Worm (Caenorhabditis elegans) whole organism, L1 larva: ENCODE measurements around the gene num-1.

Experiments
- aha-1 ChIP-seq: fragments of 150-350 bp; optimal IDR thresholded peaks from 2 replicates; lab custom pipeline; 2014; ENCODE audit warnings: missing biosample characterization, missing genetic modification characterization
- aly-2 ChIP-seq: fragments of 150-350 bp; optimal IDR thresholded peaks from 2 replicates; lab custom pipeline; 2014; ENCODE audit warnings: missing biosample characterization, missing genetic modification characterization
- blmp-1 ChIP-seq: fragments of 150-350 bp; optimal IDR thresholded peaks from 2 replicates; lab custom pipeline; 2014; ENCODE audit warnings: missing biosample characterization, missing genetic modification characterization
- ceh-82 ChIP-seq, 3 experiments: fragments of 150-350 bp in 1 of 3; sonication (generic microtip) in 2 of 3; optimal IDR thresholded peaks; 2 replicates each; lab custom pipeline; 2014 to 2017; ENCODE audit warnings: missing biosample characterization in 3 of 3, missing genetic modification characterization in 3 of 3
- ceh-90 ChIP-seq: sonication (generic microtip); optimal IDR thresholded peaks from 2 replicates; lab custom pipeline; 2016; ENCODE audit warnings: missing genetic modification characterization, missing compliant biosample characterization
- ces-1 ChIP-seq: fragments of 150-350 bp; optimal IDR thresholded peaks from 2 replicates; lab custom pipeline; 2014; ENCODE audit warnings: missing biosample characterization, missing genetic modification reagents, missing genetic modification characterization
- dpl-1 ChIP-seq, 3 experiments: fragments of 150-350 bp in 2 of 3; sonication (generic microtip) in 1 of 3; optimal IDR thresholded peaks; 2 replicates each; lab custom pipeline; 2014 to 2017; ENCODE audit warnings: missing biosample characterization in 3 of 3, missing genetic modification characterization in 3 of 3, missing genetic modification reagents in 3 of 3
- dsc-1 ChIP-seq: sonication (generic microtip); optimal IDR thresholded peaks from 2 replicates; lab custom pipeline; 2016; ENCODE audit warnings: mild to moderate bottlenecking, missing genetic modification characterization, missing compliant biosample characterization
- efl-1 ChIP-seq, 4 experiments: fragments of 150-350 bp; optimal IDR thresholded peaks in 3 of 4; peaks in 1 of 4; 1 replicate in 1 of 4; 2 replicates in 3 of 4; lab custom pipeline; 2014; ENCODE audit warnings: missing biosample characterization in 2 of 4, missing genetic modification characterization in 2 of 4, missing genetic modification reagents in 2 of 4
- egl-13 ChIP-seq: sonication (generic microtip); optimal IDR thresholded peaks from 2 replicates; lab custom pipeline; 2016; ENCODE audit warnings: missing genotype, missing genetic modification reagents, missing genetic modification characterization, missing compliant biosample characterization
- elt-2 ChIP-seq: sonication (generic microtip); optimal IDR thresholded peaks from 2 replicates; lab custom pipeline; 2016; ENCODE audit warnings: missing genetic modification characterization, mild to moderate bottlenecking, inconsistent platforms, missing compliant biosample characterization, missing genetic modification reagents
- elt-3 ChIP-seq, 6 experiments: fragments of 150-350 bp in 1 of 6; sonication (generic microtip); optimal IDR thresholded peaks; 2 replicates each; lab custom pipeline; 2017 to 2018; ENCODE audit warnings: missing biosample characterization in 6 of 6, missing genetic modification characterization in 6 of 6, inconsistent platforms in 1 of 6
- fkh-10 ChIP-seq: sonication (generic microtip); optimal IDR thresholded peaks from 2 replicates; lab custom pipeline; 2017; ENCODE audit warnings: missing biosample characterization, missing genetic modification reagents, missing genetic modification characterization
- fkh-4 ChIP-seq: sonication (generic microtip); optimal IDR thresholded peaks from 2 replicates; lab custom pipeline; 2016; ENCODE audit warnings: missing compliant biosample characterization, missing genetic modification characterization, borderline replicate concordance
- fkh-8 ChIP-seq: sonication (generic microtip); optimal IDR thresholded peaks from 2 replicates; lab custom pipeline; 2016; ENCODE audit warnings: mild to moderate bottlenecking, missing genetic modification characterization, missing compliant biosample characterization
- hlh-4 ChIP-seq: sonication (generic microtip); optimal IDR thresholded peaks from 2 replicates; lab custom pipeline; 2016; ENCODE audit warnings: mild to moderate bottlenecking, missing genetic modification characterization, missing compliant biosample characterization
- jun-1 ChIP-seq: fragments of 150-350 bp; optimal IDR thresholded peaks from 2 replicates; lab custom pipeline; 2014; ENCODE audit warnings: missing biosample characterization, missing genetic modification reagents, missing genetic modification characterization
- lin-13 ChIP-seq: fragments of 150-350 bp; optimal IDR thresholded peaks from 2 replicates; lab custom pipeline; 2014; ENCODE audit warnings: missing biosample characterization, missing genetic modification reagents, missing genetic modification characterization
- lin-14 ChIP-seq: fragments of 200-800 bp; sonication (Bioruptor generic); optimal IDR thresholded peaks from 2 replicates; lab custom pipeline; 2018; ENCODE audit warnings: mild to moderate bottlenecking, missing genetic modification characterization, moderate library complexity, missing compliant biosample characterization
- lin-15B ChIP-seq: fragments of 150-350 bp; sonication (generic microtip); optimal IDR thresholded peaks from 3 replicates; lab custom pipeline; 2014; ENCODE audit warnings: missing biosample characterization, missing genetic modification characterization
- lin-35 ChIP-seq, 2 experiments: fragments of 150-350 bp; optimal IDR thresholded peaks; 2 replicates each; lab custom pipeline; 2014; ENCODE audit warnings: missing biosample characterization in 2 of 2, missing genetic modification characterization in 2 of 2, missing genetic modification reagents in 2 of 2
- lir-3 ChIP-seq: sonication (generic microtip); optimal IDR thresholded peaks from 2 replicates; lab custom pipeline; 2016; ENCODE audit warnings: mild to moderate bottlenecking, missing genetic modification characterization, moderate library complexity, missing compliant biosample characterization; ENCODE audit not compliant: poor library complexity
- lsy-2 ChIP-seq, 2 experiments: fragments of 150-350 bp; optimal IDR thresholded peaks; 2 replicates each; lab custom pipeline; 2014; ENCODE audit warnings: missing biosample characterization in 2 of 2, missing genetic modification characterization in 2 of 2
- mdl-1 ChIP-seq, 2 experiments: fragments of 150-350 bp; optimal IDR thresholded peaks; 2 replicates each; lab custom pipeline; 2014 to 2017; ENCODE audit warnings: missing biosample characterization in 2 of 2, missing genetic modification characterization in 2 of 2, inconsistent platforms in 1 of 2
- mef-2 ChIP-seq: fragments of 150-350 bp; optimal IDR thresholded peaks from 2 replicates; lab custom pipeline; 2014; ENCODE audit warnings: missing biosample characterization, missing genetic modification characterization
- nhr-11 ChIP-seq: fragments of 150-350 bp; optimal IDR thresholded peaks from 2 replicates; lab custom pipeline; 2014; ENCODE audit warnings: missing biosample characterization, missing genetic modification characterization
- nhr-12 ChIP-seq: sonication (generic microtip); optimal IDR thresholded peaks from 2 replicates; lab custom pipeline; 2017; ENCODE audit warnings: missing biosample characterization, missing genetic modification characterization
- nhr-20 ChIP-seq: sonication (generic microtip); optimal IDR thresholded peaks from 2 replicates; lab custom pipeline; 2016; ENCODE audit warnings: mild to moderate bottlenecking, missing genetic modification characterization, missing compliant biosample characterization
- nhr-47 ChIP-seq: sonication (generic microtip); optimal IDR thresholded peaks from 2 replicates; lab custom pipeline; 2016; ENCODE audit warnings: mild to moderate bottlenecking, missing genetic modification characterization, moderate library complexity, missing compliant biosample characterization
- nhr-71 ChIP-seq: sonication (generic microtip); optimal IDR thresholded peaks from 2 replicates; lab custom pipeline; 2016; ENCODE audit warnings: mild to moderate bottlenecking, missing genetic modification characterization, moderate library complexity, missing compliant biosample characterization
- nhr-76 ChIP-seq: sonication (generic microtip); optimal IDR thresholded peaks from 2 replicates; lab custom pipeline; 2017; ENCODE audit warnings: missing biosample characterization, missing genetic modification characterization
- nhr-77 ChIP-seq: fragments of 150-350 bp; optimal IDR thresholded peaks from 2 replicates; lab custom pipeline; 2014; ENCODE audit warnings: missing biosample characterization, missing genetic modification characterization
- nhr-84 ChIP-seq: sonication (generic microtip); optimal IDR thresholded peaks from 2 replicates; lab custom pipeline; 2017; ENCODE audit warnings: missing biosample characterization, missing genetic modification characterization
- nhr-85 ChIP-seq: sonication (generic microtip); peaks from one replicate; lab custom pipeline; 2016; ENCODE audit warnings: missing genetic modification characterization, inconsistent platforms, missing compliant biosample characterization
- nhr-90 ChIP-seq: sonication (generic microtip); optimal IDR thresholded peaks from 2 replicates; lab custom pipeline; 2016; ENCODE audit warnings: mild to moderate bottlenecking, missing genetic modification characterization, missing compliant biosample characterization; ENCODE audit not compliant: poor library complexity
- pax-3 ChIP-seq: fragments of 200-800 bp; sonication (Bioruptor generic); optimal IDR thresholded peaks from 2 replicates; lab custom pipeline; 2018; ENCODE audit warnings: mild to moderate bottlenecking, missing genetic modification characterization, moderate library complexity, missing compliant biosample characterization
- pqm-1 ChIP-seq: sonication (generic microtip); optimal IDR thresholded peaks from 3 replicates; lab custom pipeline; 2017; ENCODE audit warnings: missing biosample characterization, missing genetic modification characterization
- rnt-1 ChIP-seq: sonication (generic microtip); optimal IDR thresholded peaks from 2 replicates; lab custom pipeline; 2016; ENCODE audit warnings: mild to moderate bottlenecking, missing genetic modification characterization, moderate library complexity, missing compliant biosample characterization
- skn-1 ChIP-seq: fragments of 150-350 bp; optimal IDR thresholded peaks from 2 replicates; lab custom pipeline; 2014; ENCODE audit warnings: missing biosample characterization, missing genetic modification characterization
- snpc-4 ChIP-seq: fragments of 150-350 bp; optimal IDR thresholded peaks from 2 replicates; lab custom pipeline; 2014; ENCODE audit warnings: missing biosample characterization, missing genetic modification characterization
- sox-4 ChIP-seq: sonication (generic microtip); optimal IDR thresholded peaks from 2 replicates; lab custom pipeline; 2016; ENCODE audit warnings: missing genetic modification characterization, missing compliant biosample characterization
- sup-37 ChIP-seq: fragments of 200-800 bp; sonication (Bioruptor generic); optimal IDR thresholded peaks from 2 replicates; lab custom pipeline; 2018; ENCODE audit warnings: mild to moderate bottlenecking, missing genetic modification characterization, missing compliant biosample characterization
- swsn-7 ChIP-seq: sonication (generic microtip); optimal IDR thresholded peaks from 2 replicates; lab custom pipeline; 2016; ENCODE audit warnings: missing genetic modification characterization, missing compliant biosample characterization
- tbx-2 ChIP-seq: sonication (generic microtip); optimal IDR thresholded peaks from 2 replicates; lab custom pipeline; 2016; ENCODE audit warnings: missing genetic modification characterization, missing compliant biosample characterization
- unc-30 ChIP-seq: sonication (generic microtip); optimal IDR thresholded peaks from 2 replicates; lab custom pipeline; 2017; ENCODE audit warnings: missing biosample characterization, missing genetic modification characterization
- unc-62 ChIP-seq: fragments of 150-350 bp; optimal IDR thresholded peaks from 2 replicates; lab custom pipeline; 2014; ENCODE audit warnings: missing biosample characterization, missing genetic modification reagents, missing genetic modification characterization
- vab-15 ChIP-seq: sonication (generic microtip); optimal IDR thresholded peaks from 2 replicates; lab custom pipeline; 2017; ENCODE audit warnings: missing genotype, mild to moderate bottlenecking, missing genetic modification characterization, missing compliant biosample characterization
- xbp-1 ChIP-seq: sonication (generic microtip); optimal IDR thresholded peaks from 2 replicates; lab custom pipeline; 2016; ENCODE audit warnings: missing genetic modification characterization, missing compliant biosample characterization
- ztf-4 ChIP-seq: fragments of 150-350 bp; optimal IDR thresholded peaks from 2 replicates; lab custom pipeline; 2014; ENCODE audit warnings: missing biosample characterization, missing genetic modification characterization

num-1 gene

ce11 chrV:20828820-20829219 lies 791 bp upstream of the num-1 start, which contains the start of gene sbt-1 (continued):
- TF ChIP-seq nhr-76 (no peak), ztf-4 (tag; lab: Kevin White, UChicago) (no peak), fkh-8 (tag; lab: Kevin White, UChicago) (peak; percentile 93), lin-15B (peak; percentile 23), skn-1 (tag; lab: Kevin White, UChicago) (peak; percentile 11), jun-1 (tag; lab: Kevin White, UChicago) (peak; percentile 11), fkh-4 (tag; lab: Kevin White, UChicago) (no peak), xbp-1 (tag; lab: Kevin White, UChicago) (peak; percentile 23), snpc-4 (tag; lab: Kevin White, UChicago) (peak; percentile 18), pax-3 (tag; lab: Kevin White, UChicago) (peak; percentile 62), dsc-1 (tag; lab: Kevin White, UChicago) (peak; percentile 38), vab-15 (tag; lab: Kevin White, UChicago) (no peak), sox-4 (tag; lab: Kevin White, UChicago) (no peak), nhr-71 (tag; lab: Kevin White, UChicago) (peak; percentile 75), nhr-47 (tag; lab: Kevin White, UChicago) (peak; percentile 78), nhr-77 (tag; lab: Kevin White, UChicago) (no peak), lir-3 (tag; lab: Kevin White, UChicago) (peak; percentile 0), lin-14 (GFP tag; lab: Kevin White, UChicago) (peak; percentile 90), ces-1 (GFP tag; lab: Kevin White, UChicago) (peak; percentile 55), efl-1 (optimal IDR thresholded peaks at IDR 0.05; lab: Kevin White, UChicago) (peak; percentile 49 to 64), efl-1 (GFP tag; optimal IDR thresholded peaks at IDR 0.05 in 1 of 2; lab: Kevin White, UChicago) (peak in 1 of 2 experiments; percentile 7), fkh-10 (peak; percentile 75)

- TF ChIP-seq tbx-2 (tag; lab: Kevin White, UChicago) (no peak), ceh-82 (tag; optimal IDR thresholded peaks at IDR 0.05; lab: Kevin White, UChicago) (no peak), nhr-11 (tag; lab: Kevin White, UChicago) (no peak), pqm-1 (tag; lab: Kevin White, UChicago) (no peak), lin-35 (GFP tag; optimal IDR thresholded peaks at IDR 0.05; lab: Kevin White, UChicago) (no peak), fkh-4 (tag; lab: Kevin White, UChicago) (no peak), aly-2 (no peak), unc-30 (no peak), aha-1 (tag; lab: Kevin White, UChicago) (no peak), elt-3 (tag; optimal IDR thresholded peaks at IDR 0.05; lab: Kevin White, UChicago) (no peak), nhr-12 (tag; lab: Kevin White, UChicago) (no peak), nhr-84 (tag; lab: Kevin White, UChicago) (no peak), sup-37 (no peak), unc-62 (GFP tag; lab: Kevin White, UChicago) (no peak), elt-2 (tag; lab: Kevin White, UChicago) (no peak), hlh-4 (tag; lab: Kevin White, UChicago) (no peak), lin-13 (GFP tag; lab: Kevin White, UChicago) (no peak), nhr-71 (tag; lab: Kevin White, UChicago) (no peak), dsc-1 (tag; lab: Kevin White, UChicago) (no peak)
Measured at ce11 chrV:20830409-20830808, 798 bp downstream of the num-1 start.

DNA sequence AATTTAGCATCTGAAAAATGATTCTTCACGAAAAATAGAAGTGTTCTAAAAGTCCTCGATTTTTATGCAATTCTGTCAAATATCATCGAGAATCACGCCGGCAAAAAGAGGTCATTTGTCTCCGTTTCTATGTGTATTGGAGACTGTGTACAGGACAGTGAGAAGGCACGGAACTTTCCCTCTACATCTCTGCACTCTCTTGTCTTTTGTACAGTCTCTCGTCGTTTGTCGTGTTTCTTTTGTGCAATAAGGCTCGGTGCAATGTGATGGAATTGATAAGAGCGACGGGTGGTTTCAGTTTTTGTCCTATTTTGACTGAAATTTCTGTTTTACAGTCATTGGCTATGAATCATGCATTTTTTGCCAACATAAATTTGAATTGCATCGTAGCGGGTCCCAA lies 2.3 kb downstream of the num-1 start:
- TF ChIP-seq egl-13 (no peak), nhr-90 (no peak), nhr-20 (peak; percentile 4), mef-2 (tag; lab: Kevin White, UChicago) (no peak), blmp-1 (tag; lab: Kevin White, UChicago) (peak; percentile 58), nhr-47 (tag; lab: Kevin White, UChicago) (no peak), nhr-85 (tag; lab: Kevin White, UChicago) (peak; percentile 34), dpl-1 (GFP tag; optimal IDR thresholded peaks at IDR 0.05; lab: Kevin White, UChicago) (no peak), elt-2 (tag; lab: Kevin White, UChicago) (peak; percentile 40), lin-14 (GFP tag; lab: Kevin White, UChicago) (peak; percentile 21), mdl-1 (tag; optimal IDR thresholded peaks at IDR 0.05; lab: Kevin White, UChicago) (peak in 1 of 2 experiments; percentile 18), fkh-10 (no peak), lsy-2 (tag; optimal IDR thresholded peaks at IDR 0.05; lab: Kevin White, UChicago) (peak in 1 of 2 experiments; percentile 31), rnt-1 (tag; lab: Kevin White, UChicago) (no peak), swsn-7 (tag; lab: Kevin White, UChicago) (no peak), lin-35 (GFP tag; optimal IDR thresholded peaks at IDR 0.05; lab: Kevin White, UChicago) (peak in 1 of 2 experiments; percentile 32), lir-3 (tag; lab: Kevin White, UChicago) (no peak), nhr-12 (tag; lab: Kevin White, UChicago) (no peak), ceh-90 (no peak)
